Worm (Caenorhabditis elegans) whole organism, L1 larva: ENCODE data around the gene C15C8.7.
A peak's percentile ranks its signal among the peaks of the same experiment; 100 is the strongest.

ENCODE experiments used
- ama-1 ChIP-seq: fragments of 150-350 bp; optimal IDR thresholded peaks from 2 replicates; lab custom pipeline; 2014
- ceh-8 ChIP-seq: fragments of 200-800 bp; sonication (Bioruptor generic); optimal IDR thresholded peaks from 2 replicates; lab custom pipeline; 2018; ENCODE audit warnings: mild to moderate bottlenecking, missing genetic modification characterization, moderate library complexity, missing compliant biosample characterization
- irx-1 ChIP-seq: sonication (generic microtip); optimal IDR thresholded peaks from 2 replicates; lab custom pipeline; 2016; ENCODE audit warnings: missing genetic modification characterization, missing compliant biosample characterization
- lin-39 ChIP-seq: fragments of 150-350 bp; optimal IDR thresholded peaks from 2 replicates; lab custom pipeline; 2014; ENCODE audit warnings: missing biosample characterization, missing genetic modification reagents, missing genetic modification characterization
- mep-1 ChIP-seq: fragments of 150-350 bp; optimal IDR thresholded peaks from 2 replicates; lab custom pipeline; 2014; ENCODE audit warnings: missing biosample characterization, missing genetic modification characterization
- swsn-7 ChIP-seq: sonication (generic microtip); optimal IDR thresholded peaks from 2 replicates; lab custom pipeline; 2016; ENCODE audit warnings: missing genetic modification characterization, missing compliant biosample characterization
- unc-86 ChIP-seq: sonication (generic microtip); optimal IDR thresholded peaks from 2 replicates; lab custom pipeline; 2016; ENCODE audit warnings: missing genetic modification characterization, missing compliant biosample characterization

ce11 chrV:12697364-12697901, 47.4 kb downstream of the C15C8.7 start, which contains the start of gene istr-1:
- TF ChIP-seq ceh-8 (no peak), unc-86 (tag; lab: Kevin White, UChicago) (no peak), mep-1 (peak; percentile 35), lin-39 (tag; lab: Kevin White, UChicago) (no peak), swsn-7 (no peak), irx-1 (no peak), ama-1 (lab: Kevin White, UChicago) (no peak)
